Worm (Caenorhabditis elegans): ENCODE data around the gene F40F8.1.
A peak's percentile ranks its signal among the peaks of the same experiment; 100 is the strongest.

DNA sequence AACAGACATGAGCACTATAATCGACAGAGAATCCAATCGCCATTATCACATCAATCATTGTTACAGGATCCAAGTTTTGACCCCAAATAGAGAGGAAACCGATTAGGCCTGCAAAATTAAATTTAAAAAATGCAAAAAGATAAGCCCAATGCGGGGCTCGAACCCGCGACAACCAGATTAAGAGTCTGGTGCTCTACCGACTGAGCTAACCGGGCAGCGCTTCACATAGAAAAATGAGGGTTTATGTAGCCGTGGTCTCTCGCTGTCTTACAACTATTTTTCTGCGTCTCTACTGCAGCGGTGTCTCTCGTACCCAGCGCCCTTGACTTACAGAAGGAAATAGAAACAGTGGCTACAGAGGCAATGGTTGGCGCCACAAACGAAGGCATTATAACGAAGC, 30.2 kb downstream of the F40F8.1 start:
- TF ChIP-seq ceh-34 (tag; optimal IDR thresholded peaks at IDR 0.05) (peak; percentile 8), pag-3 (tag; optimal IDR thresholded peaks at IDR 0.05; ENCODE audit: borderline replicate concordance) (peak; percentile 28), sdc-2 (tag; optimal IDR thresholded peaks at IDR 0.05) (peak; percentile 35), nhr-11 (tag; optimal IDR thresholded peaks at IDR 0.05) (no peak), tbx-2 (tag; optimal IDR thresholded peaks at IDR 0.05) (peak; percentile 14), dve-1 (tag; optimal IDR thresholded peaks at IDR 0.05) (peak; percentile 51), lim-6 (tag; optimal IDR thresholded peaks at IDR 0.05) (no peak), pha-4 (tag; optimal IDR thresholded peaks at IDR 0.05) (no peak), unc-86 (tag; optimal IDR thresholded peaks at IDR 0.05) (no peak), ama-1 (optimal IDR thresholded peaks at IDR 0.05) (no peak), pros-1 (tag; optimal IDR thresholded peaks at IDR 0.05) (no peak), elt-2 (tag; optimal IDR thresholded peaks at IDR 0.05) (peak; percentile 63)

All from whole organism, late embryonic.